Worm (Caenorhabditis elegans) whole organism, L3 larva: ENCODE measurements around the gene dod-22.
A peak's percentile ranks its signal among the peaks of the same experiment; 100 is the strongest.

Source experiments
- egl-5 ChIP-seq: fragments of 150-350 bp; optimal IDR thresholded peaks from 2 replicates; lab custom pipeline; 2017; ENCODE audit warnings: missing biosample characterization, missing genetic modification reagents, missing genetic modification characterization, inconsistent platforms
- fkh-10 ChIP-seq: sonication (generic microtip); optimal IDR thresholded peaks from 2 replicates; lab custom pipeline; 2017; ENCODE audit warnings: missing biosample characterization, missing genetic modification reagents, missing genetic modification characterization
- fos-1 ChIP-seq: fragments of 150-350 bp; optimal IDR thresholded peaks from 2 replicates; lab custom pipeline; 2014; ENCODE audit warnings: missing biosample characterization, missing genetic modification characterization
- lin-15B ChIP-seq: fragments of 150-350 bp; optimal IDR thresholded peaks from 2 replicates; lab custom pipeline; 2014; ENCODE audit warnings: missing biosample characterization, missing genetic modification characterization
- lin-39 ChIP-seq: fragments of 150-350 bp; optimal IDR thresholded peaks from 2 replicates; lab custom pipeline; 2018; ENCODE audit warnings: missing biosample characterization, missing genetic modification reagents, missing genetic modification characterization
- nfya-1 ChIP-seq: sonication (generic microtip); optimal IDR thresholded peaks from 2 replicates; lab custom pipeline; 2017; ENCODE audit warnings: missing genetic modification characterization, mild to moderate bottlenecking, missing compliant biosample characterization, antibody characterized with exemption, moderate library complexity; ENCODE audit not compliant: insufficient read depth
- pha-4 ChIP-seq: fragments of 150-350 bp; optimal IDR thresholded peaks from 2 replicates; lab custom pipeline; 2014; ENCODE audit warnings: missing biosample characterization, missing genetic modification reagents, missing genetic modification characterization
- pqm-1 ChIP-seq: fragments of 150-350 bp; optimal IDR thresholded peaks from 2 replicates; lab custom pipeline; 2017; ENCODE audit warnings: missing biosample characterization, missing genetic modification characterization, inconsistent platforms
- zag-1 ChIP-seq: fragments of 150-350 bp; optimal IDR thresholded peaks from 2 replicates; lab custom pipeline; 2014; ENCODE audit warnings: missing biosample characterization, missing genetic modification characterization
- ztf-11 ChIP-seq: fragments of 150-350 bp; optimal IDR thresholded peaks from 2 replicates; lab custom pipeline; 2014; ENCODE audit warnings: missing biosample characterization, missing genetic modification characterization

DNA sequence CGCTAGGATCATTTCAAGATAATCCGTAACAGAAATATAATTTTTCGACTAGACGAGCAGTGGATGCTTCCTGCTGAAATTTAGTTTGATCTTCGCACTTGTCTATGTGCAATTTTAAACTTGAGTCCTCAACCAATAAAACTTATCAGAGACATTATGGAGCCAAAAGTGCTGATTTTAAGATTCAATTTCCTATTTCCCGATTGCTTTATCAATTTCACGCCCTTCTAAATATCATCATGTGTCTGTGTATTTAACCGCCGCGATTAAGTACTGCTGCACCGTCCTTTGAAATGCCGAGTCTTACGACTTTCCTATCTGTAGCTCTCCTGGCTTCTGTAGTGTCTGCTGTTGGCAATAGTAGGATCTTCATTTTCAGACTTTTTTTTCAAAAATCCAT lies 44.1 kb upstream of the dod-22 start, which contains the start of gene C32H11.4:
- TF ChIP-seq lin-15B (tag; lab: Kevin White, UChicago) = no peak
- TF ChIP-seq lin-39 = no peak
- TF ChIP-seq pqm-1 (tag; lab: Kevin White, UChicago) = peak; percentile 69
- TF ChIP-seq pha-4 (tag; lab: Kevin White, UChicago) = no peak
- TF ChIP-seq zag-1 (tag; lab: Kevin White, UChicago) = no peak
- no peak for TF ChIP-seq egl-5 (tag; lab: Kevin White, UChicago)
- no peak for TF ChIP-seq nfya-1 (tag; lab: Kevin White, UChicago)
- no peak for TF ChIP-seq fos-1 (tag; lab: Kevin White, UChicago)
- no peak for TF ChIP-seq ztf-11 (tag; lab: Kevin White, UChicago)
- no peak for TF ChIP-seq fkh-10 (GFP tag; lab: Kevin White, UChicago)
